Fruit fly (Drosophila melanogaster): ENCODE data around the gene swm.

swm gene

DNA sequence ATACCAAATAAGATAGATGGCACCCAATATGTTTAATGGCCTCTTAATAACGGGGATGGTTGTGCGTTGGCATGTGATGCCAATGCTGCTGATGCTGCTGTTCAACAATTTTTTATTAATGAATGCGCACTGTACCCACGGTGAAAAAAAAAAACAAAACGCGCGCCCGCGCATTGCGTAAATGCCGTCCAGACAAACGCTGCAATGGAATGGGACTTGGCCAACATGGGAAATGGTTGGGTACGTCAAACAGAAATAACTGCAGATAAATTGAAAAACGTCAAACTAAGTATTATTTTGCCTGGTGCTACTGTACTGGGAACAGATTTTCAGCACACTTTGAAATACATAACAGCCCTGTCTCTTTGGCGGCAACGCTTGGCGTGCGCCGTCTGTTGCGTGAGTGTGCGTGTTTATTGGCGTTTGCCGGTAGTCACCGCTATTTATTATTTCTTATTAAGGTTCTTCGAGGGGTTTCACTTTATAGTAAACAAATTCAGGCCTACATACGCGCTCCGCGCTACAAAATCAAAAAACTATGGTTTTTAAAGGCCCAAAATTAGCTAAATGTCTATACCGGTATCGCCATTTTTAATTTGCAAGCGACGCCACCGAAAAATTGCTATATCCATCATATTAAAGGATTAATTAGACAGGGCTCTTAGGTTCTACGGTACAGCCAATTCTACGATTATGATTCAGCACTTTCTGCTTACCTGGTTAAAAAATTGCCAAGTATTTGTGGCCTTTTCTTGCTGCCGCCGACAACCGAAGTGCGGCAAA is 40.3 kb upstream of the swm start (continued):
- TF ChIP-seq Max (GFP tag; optimal IDR thresholded peaks at IDR 0.05) (no peak), sima (GFP tag; optimal IDR thresholded peaks at IDR 0.05) (no peak), CG2889 (GFP tag; IDR thresholded peaks at IDR 0.05) (no peak), mld (GFP tag; IDR thresholded peaks at IDR 0.05; ENCODE audit: partially characterized antibody) (no peak), CG34224 (GFP tag; IDR thresholded peaks at IDR 0.05; ENCODE audit: partially characterized antibody) (peak; percentile 21; the same call in 2 of the 3 replicates), CG9797 (GFP tag; optimal IDR thresholded peaks at IDR 0.05) (no peak), Hsf (GFP tag; optimal IDR thresholded peaks at IDR 0.05) (peak; percentile 34), gcm (GFP tag; optimal IDR thresholded peaks at IDR 0.05) (no peak), D19A (tag; optimal IDR thresholded peaks at IDR 0.05) (no peak), pan (optimal IDR thresholded peaks at IDR 0.05) (no peak), pan (GFP tag; optimal IDR thresholded peaks at IDR 0.05 in 1 of 2, IDR thresholded peaks at IDR 0.05 in 1 of 2) (peak in 1 of 2 experiments; percentile 26), Fer3 (tag; optimal IDR thresholded peaks at IDR 0.05) (no peak), E2f1 (GFP tag; IDR thresholded peaks at IDR 0.05) (0 out of 2 replicates have a peak, but pooled peaks have one; percentile 33), Ssrp (tag; optimal IDR thresholded peaks at IDR 0.05) (peak; percentile 10), Scr (GFP tag; IDR thresholded peaks at IDR 0.05; ENCODE audit: partially characterized antibody) (no peak; the same call in 1 of the 2 replicates), CG17802 (tag; optimal IDR thresholded peaks at IDR 0.05) (no peak), scrt (GFP tag; optimal IDR thresholded peaks at IDR 0.05) (no peak), Antp (GFP tag; optimal IDR thresholded peaks at IDR 0.05) (peak; percentile 1), CG13287 (GFP tag; IDR thresholded peaks at IDR 0.05; ENCODE audit: partially characterized antibody) (peak; percentile 39), knrl (GFP tag; IDR thresholded peaks at IDR 0.05; ENCODE audit: partially characterized antibody) (peak; percentile 17; the same call in 1 of the 3 replicates), CG7786 (GFP tag; optimal IDR thresholded peaks at IDR 0.05) (no peak), CG9609 (GFP tag; optimal IDR thresholded peaks at IDR 0.05) (no peak), CG5953 (GFP tag; IDR thresholded peaks at IDR 0.05) (no peak), ara (GFP tag; IDR thresholded peaks at IDR 0.05) (no peak), Atf6 (GFP tag; IDR thresholded peaks at IDR 0.05) (peak; percentile 49; the same call in 1 of the 2 replicates), ranshi (GFP tag; IDR thresholded peaks at IDR 0.05) (peak; percentile 45; the same call in 1 of the 2 replicates), CG17912 (GFP tag; optimal IDR thresholded peaks at IDR 0.05) (no peak), CG10267 (tag; optimal IDR thresholded peaks at IDR 0.05) (no peak), Sry-β (GFP tag; optimal IDR thresholded peaks at IDR 0.05) (no peak), unpg (GFP tag; optimal IDR thresholded peaks at IDR 0.05) (peak; percentile 23), dm (GFP tag; optimal IDR thresholded peaks at IDR 0.05) (peak; percentile 1), CG16863 (GFP tag; optimal IDR thresholded peaks at IDR 0.05) (no peak), CG3407 (GFP tag; optimal IDR thresholded peaks at IDR 0.05) (no peak), Rfx (GFP tag; IDR thresholded peaks at IDR 0.05) (peak; percentile 49), E2f2 (GFP tag; IDR thresholded peaks at IDR 0.05) (peak; percentile 75), ham (GFP tag; IDR thresholded peaks at IDR 0.05) (no peak), Hand (GFP tag; optimal IDR thresholded peaks at IDR 0.05) (no peak), CG17568 (GFP tag; optimal IDR thresholded peaks at IDR 0.05) (no peak), mirr (GFP tag; optimal IDR thresholded peaks at IDR 0.05) (no peak), Ets65A (GFP tag) (peak; percentile 93), CG4820 (GFP tag; optimal IDR thresholded peaks at IDR 0.05) (no peak), Hr3 (GFP tag; optimal IDR thresholded peaks at IDR 0.05) (peak; percentile 21), btn (GFP tag; optimal IDR thresholded peaks at IDR 0.05) (no peak), Sox100B (GFP tag; optimal IDR thresholded peaks at IDR 0.05) (no peak), CG15269 (tag; optimal IDR thresholded peaks at IDR 0.05) (peak; percentile 31), CG17361 (GFP tag; IDR thresholded peaks at IDR 0.05) (no peak), Aef1 (GFP tag; IDR thresholded peaks at IDR 0.05) (no peak), Trl (optimal IDR thresholded peaks at IDR 0.05) (no peak), Trl (GFP tag; optimal IDR thresholded peaks at IDR 0.05) (peak; percentile 23), p53 (GFP tag; optimal IDR thresholded peaks at IDR 0.05) (peak; percentile 8)

Measured in whole organism, embryonic.